Worm (Caenorhabditis elegans) whole organism, dauer: ENCODE results near the gene cpl-1.

Experiments
- unc-62 ChIP-seq: sonication (generic microtip); optimal IDR thresholded peaks from 2 replicates; lab custom pipeline; 2017; ENCODE audit warnings: missing biosample characterization, missing genetic modification reagents, missing genetic modification characterization

cpl-1 gene

DNA sequence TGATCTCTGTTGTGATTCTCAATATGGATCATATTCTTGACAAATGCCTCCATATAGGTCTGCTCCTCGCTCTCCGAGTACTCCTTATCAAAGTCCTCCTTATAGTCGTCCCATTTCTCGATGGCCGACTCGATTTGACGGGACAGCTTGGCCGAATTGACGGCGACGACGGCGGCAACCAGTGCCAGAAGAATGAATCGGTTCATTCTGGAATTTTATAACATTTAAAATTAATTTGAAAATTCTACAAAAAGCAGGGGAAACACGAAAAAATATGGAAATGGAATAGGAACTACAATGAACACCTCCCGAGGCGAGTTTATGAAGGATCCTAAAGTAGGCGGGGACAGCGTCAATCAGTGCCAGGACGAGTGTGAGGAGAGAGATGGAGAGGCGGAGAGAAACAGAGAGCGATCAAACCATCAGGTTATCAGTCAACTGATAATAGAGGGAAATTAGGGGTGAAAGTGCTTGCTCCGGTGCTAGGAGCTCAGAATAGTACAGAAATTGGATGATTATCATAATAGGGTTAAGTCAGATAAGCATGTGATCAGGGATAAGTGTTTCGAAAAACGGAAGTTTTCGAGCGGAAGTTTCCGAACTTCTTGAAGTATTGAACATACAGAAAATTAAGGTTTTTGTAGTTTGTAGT lies at the start of gene cpl-1:
TSS of gene cpl-1 (minus strand) at position 207 of the 652 bp plus-strand sequence.
- no peak for TF ChIP-seq unc-62

DNA sequence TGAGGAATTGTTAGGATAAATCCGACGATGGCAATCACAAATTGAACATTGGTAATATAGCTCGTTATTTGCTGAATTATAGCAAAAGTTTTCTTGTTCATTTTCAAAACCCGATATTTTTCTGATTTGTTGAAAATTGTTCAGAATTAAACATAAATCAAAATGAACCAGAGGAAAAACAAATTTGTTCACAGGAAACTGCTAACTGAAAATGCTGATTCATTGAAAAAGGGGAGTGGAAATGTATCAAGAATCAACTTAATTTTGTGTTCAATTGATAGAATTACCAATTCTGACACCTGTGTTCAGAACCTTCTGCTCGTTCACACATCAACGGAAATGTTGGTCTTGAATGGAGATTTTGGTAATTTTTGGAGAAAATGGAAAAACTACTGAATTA lies 48.4 kb upstream of the cpl-1 start, which contains the start of gene srw-77:
TSS of gene srw-77 (minus strand) at position 101 of the 400 bp plus-strand sequence.
- no peak for TF ChIP-seq unc-62

DNA sequence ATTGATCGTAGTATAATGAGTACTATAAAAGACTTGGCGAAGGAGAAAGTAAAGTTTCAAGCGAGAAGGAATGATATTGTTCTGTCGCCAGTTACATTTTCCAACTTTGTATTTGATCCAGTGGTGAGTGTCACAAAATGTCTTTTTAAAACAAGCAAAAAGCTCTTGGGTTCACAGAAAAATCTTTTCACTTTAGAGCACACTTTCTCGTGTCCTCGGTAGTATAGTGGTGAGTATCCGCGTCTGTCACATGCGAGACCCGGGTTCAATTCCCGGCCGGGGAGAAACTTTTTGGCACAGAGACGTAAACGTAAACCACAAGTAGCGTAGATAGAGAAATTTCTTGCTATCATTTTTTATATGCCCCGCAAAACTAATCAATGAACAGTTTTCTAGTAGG lies 45.2 kb upstream of the cpl-1 start:
- no peak for TF ChIP-seq unc-62

DNA sequence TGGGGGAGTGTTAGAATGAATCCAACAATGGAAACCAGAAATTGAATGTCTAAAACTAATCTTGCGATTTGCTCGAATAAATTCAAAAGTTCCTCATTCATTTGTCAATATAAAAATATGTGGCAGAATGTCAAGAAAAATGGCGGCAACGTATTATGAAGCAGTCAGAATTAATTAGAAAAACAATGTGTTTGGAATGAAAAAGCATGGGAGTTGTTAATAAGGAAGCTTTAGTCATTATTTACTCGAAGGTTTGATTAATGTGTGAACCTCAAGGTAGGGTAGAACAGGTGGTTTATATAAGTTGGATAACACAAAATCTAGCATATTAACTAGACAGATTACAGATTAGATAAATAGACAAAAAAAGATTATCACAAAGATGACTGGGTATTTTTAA lies 43.1 kb upstream of the cpl-1 start, which contains the start of gene srw-76:
TSS of gene srw-76 (minus strand) at position 101 of the 400 bp plus-strand sequence.
- TF ChIP-seq unc-62 = no peak

DNA sequence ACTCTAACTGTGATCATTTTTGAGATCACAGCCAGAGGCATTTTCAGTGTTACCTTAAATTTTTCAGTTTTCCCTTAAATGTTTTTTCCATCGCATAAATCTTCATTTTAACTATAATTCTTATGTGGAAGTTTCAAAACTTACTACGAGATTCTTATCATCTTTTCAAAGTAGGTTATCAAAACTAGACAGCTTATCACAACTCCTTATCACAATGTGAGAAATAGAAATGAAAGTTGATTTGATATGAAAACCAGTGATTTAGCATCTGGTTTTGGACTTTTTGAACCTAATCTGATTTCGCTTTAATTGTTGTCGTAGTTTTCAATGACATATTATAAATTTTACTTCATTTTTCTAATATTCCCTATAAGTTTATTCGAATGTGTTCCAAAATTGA lies 40.8 kb upstream of the cpl-1 start, which contains the start of gene mltn-11:
TSS of gene mltn-11 (plus strand) at position 276 of the 400 bp plus-strand sequence.
- no peak for TF ChIP-seq unc-62

DNA sequence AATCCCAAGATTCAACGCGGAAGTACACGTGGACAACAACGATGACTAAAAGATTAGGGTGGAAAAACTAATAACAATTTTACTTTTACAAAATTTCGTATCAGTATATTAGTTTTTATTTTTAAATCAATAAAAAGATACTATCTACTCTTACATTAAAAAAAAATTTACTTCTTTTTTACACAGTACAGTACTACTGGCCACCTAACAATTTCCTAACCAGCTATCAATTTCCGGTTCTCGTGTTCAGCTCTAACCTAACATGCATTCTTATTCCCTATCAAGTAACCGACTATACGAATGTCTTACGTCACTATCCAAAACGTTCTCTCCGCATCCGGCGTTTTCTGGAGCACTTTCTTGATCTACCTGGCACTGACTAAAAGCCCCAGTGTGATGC lies 34.5 kb upstream of the cpl-1 start, which contains the start of gene srd-21:
TSS of gene srd-21 (plus strand) at position 301 of the 400 bp plus-strand sequence.
- TF ChIP-seq unc-62 = no peak

DNA sequence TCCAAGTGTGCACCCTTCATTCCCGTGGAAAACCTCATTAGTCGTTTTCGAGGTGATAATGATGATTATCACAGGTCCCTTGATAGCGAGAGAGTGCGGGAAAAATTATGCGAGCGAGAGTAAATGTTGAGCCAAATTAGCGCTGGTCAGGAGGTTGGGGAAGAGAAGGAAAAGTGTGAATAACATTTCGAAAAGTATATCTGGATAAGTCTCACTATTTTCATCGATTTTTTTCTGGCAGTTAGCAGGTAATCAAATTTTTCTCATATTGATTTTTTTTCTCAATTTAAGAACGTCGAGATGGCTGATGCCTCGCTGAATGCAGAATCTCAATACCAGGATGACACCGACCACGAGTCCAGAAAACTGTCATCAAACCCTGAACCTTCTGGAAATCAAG lies 33.8 kb upstream of the cpl-1 start, which contains the start of gene W06G6.2:
TSS of gene W06G6.2 (plus strand) at position 301 of the 400 bp plus-strand sequence.
- no peak for TF ChIP-seq unc-62

DNA sequence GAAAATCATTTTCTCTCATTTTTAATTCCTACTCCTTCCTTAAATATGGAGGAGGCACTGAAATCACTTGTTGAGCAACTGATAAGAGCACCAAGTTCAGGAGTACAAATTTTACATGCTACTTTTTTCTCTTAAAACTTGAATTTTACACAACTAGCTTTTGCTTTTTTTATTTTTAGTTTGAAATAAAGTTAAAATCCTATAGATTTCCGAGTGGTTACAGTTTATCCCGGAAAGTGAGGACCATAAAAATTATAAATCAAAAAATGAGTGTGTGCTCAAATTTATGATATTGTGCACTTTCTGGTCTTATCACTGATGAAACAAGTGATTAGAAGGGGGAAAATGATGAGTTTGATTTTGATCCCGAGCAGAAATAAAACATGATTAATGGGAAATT lies 32.8 kb upstream of the cpl-1 start, which contains the start of gene oac-53:
TSS of gene oac-53 (minus strand) at position 9 of the 400 bp plus-strand sequence.
- no peak for TF ChIP-seq unc-62

DNA sequence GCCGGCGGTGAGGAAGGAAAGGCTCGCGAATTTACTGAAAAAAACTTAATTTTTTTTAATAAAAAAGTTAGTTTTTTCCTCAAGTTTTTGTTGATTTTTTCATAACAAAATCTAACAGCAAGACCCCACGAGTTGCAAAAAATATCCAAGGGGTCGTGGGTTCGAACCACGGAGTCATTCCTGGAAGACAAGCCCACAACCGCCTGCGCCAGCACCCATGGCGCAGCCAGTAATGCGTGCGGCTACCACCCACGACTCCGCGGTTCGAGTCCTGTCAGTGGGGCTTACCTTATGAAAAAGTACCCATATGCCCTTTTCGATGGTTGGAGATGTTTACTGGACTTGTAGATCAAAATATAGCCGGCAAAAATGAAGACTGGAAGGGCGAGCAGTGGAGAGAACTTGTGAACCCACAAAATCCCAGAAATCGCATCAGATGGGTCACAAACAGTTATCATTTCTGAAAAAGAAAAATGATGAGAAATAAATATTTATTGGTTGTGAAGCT lies 27.7 kb upstream of the cpl-1 start, which contains the start of gene Y70C5A.2:
TSS of gene Y70C5A.2 (minus strand) at position 458 of the 508 bp plus-strand sequence.
- no peak for TF ChIP-seq unc-62

DNA sequence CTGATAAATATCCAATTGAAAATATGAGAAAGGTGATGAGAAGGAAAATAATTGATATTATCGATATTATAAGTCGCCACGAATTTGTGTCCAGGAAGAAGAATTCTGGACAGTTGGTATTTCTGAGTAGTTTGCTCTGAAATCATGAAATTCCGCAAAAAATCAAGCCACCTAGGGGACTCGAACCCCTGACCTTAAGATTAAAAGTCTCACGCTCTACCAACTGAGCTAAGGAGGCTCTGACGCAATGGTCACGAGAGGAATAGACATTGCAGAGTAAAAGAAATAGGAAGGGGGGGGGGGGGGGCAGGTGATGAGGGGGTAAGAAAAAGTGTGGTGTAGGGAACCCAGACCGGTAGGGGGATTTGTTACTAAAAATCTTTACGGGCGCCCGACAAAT lies 26.7 kb upstream of the cpl-1 start:
- no peak for TF ChIP-seq unc-62

DNA sequence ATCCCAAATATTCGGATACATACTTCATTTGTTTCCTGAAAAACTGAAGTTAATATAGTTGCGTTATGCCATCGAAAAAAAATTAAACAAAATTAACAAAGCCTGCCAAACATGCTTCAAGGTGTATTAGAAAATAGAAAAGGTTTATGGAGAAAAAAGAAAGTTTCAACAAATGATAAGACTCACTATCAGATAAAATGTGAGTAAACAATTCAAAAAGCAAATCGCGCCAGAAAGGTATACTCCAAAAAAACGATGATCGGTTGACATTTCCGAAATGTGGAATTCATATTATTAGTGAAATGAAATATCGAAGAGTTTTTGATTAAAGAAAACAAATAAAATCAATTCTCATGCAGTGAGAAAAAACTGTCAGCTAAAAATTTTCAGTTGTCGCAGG lies 25.7 kb upstream of the cpl-1 start, which contains the start of gene Y70C5A.3:
TSS of gene Y70C5A.3 (minus strand) at position 50 of the 400 bp plus-strand sequence.
- no peak for TF ChIP-seq unc-62

DNA sequence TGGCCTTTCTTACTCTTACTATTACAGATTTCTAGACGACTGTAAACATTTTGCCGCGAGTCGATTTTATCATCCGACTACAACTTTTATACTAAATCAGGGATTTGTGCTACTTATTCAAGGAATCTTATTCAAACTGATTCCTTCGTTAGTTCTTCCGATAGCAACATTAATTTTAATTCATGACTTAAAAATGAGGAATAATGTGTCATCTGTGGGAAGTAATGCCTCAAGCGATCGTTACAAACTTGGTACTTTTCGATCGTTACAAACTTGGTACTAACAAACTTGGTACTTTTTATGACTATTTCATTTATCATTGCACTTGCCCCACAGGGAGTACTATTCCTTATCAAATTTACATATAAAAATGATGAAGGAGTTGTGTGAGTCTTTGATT lies 22.3 kb upstream of the cpl-1 start, which contains the start of gene Y70C5A.4:
TSS of gene Y70C5A.4 (plus strand) at position 301 of the 400 bp plus-strand sequence.
- no peak for TF ChIP-seq unc-62

DNA sequence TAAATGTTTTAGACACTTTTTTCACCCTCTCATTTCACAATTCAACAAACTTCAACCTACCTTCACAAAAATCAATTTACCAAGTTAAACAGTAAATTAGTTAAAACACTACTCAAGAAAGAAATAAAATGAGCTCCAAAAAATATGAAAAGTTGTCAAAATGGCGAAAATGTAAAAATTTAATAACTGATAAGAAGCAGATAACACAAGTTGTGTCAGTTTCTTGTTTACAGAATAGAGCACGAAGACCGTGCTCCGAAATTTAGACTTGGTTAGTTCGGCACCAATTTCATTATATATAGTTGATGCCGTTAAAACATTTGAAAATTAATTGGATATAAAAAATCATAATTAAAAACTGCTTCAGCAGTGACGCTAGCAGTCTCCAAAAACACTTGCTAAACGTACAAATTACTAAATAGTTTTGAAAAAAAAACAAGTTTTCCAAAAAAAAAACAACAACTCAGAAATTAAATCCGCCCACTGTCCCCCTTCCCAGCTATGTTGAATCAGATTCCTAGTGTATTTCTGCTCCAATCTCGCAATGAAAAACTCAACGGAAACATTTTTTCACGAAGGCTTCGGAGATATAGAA lies 15.7 kb upstream of the cpl-1 start, which contains the start of gene srw-54:
TSS of gene srw-54 (plus strand) at position 545 of the 595 bp plus-strand sequence.
- TF ChIP-seq unc-62 = no peak

DNA sequence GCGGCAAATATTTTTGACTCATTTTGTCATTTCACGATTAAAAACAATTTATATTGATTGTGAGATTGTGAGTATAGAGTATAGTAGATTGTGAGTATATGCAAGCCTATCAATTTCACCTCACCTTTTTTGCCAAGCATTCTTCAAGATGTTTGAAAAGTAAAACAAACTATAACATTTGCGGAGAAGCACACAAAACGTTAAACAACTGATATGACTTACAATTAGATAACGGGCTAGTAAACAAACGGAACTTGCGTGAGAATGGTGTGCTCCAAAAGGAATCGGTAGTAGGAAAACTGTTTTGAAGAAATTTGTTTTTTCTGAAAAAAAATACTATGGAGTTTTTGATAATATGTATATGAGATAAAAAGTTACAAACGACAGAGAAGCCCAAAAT lies 14.9 kb upstream of the cpl-1 start:
- no peak for TF ChIP-seq unc-62

DNA sequence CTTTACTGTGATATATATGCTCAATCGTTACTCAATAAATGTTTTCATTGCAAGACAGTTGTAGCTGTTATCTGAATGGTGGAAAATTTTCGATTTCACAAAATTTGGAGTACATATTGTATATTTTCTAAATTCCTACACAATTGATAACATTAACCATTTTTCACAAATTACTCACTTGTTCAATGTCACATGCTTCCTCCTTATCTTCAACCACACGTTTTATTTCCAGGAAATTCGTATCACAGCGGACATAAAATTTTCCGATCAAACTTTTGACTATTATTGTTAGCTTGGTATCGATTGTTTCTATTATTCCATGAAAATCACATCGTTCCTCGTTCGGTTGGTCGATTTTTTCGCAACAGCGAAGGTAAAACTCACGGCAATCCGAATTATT lies 13.3 kb upstream of the cpl-1 start:
- no peak for TF ChIP-seq unc-62

DNA sequence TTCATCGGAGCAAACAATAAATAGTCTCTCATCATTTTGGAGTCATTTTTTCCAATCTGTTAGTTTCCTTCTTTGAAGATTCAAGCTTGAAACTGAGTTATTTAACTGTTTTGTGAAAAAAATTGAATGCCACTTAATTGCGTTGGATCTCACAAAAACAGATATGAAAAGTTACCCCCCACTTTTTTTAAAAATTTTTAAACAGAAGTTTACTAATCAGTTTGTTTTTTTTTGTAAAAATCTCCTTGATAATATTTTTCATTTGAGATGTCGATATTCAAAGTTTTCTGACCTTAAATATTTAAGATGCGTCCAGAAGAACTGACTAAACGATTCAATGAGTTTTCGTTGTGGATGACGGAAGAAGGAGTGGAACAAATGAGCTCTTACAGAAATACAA lies 11.2 kb upstream of the cpl-1 start, which contains the start of gene Y32B12C.1:
TSS of gene Y32B12C.1 (plus strand) at position 301 of the 400 bp plus-strand sequence.
- no peak for TF ChIP-seq unc-62

DNA sequence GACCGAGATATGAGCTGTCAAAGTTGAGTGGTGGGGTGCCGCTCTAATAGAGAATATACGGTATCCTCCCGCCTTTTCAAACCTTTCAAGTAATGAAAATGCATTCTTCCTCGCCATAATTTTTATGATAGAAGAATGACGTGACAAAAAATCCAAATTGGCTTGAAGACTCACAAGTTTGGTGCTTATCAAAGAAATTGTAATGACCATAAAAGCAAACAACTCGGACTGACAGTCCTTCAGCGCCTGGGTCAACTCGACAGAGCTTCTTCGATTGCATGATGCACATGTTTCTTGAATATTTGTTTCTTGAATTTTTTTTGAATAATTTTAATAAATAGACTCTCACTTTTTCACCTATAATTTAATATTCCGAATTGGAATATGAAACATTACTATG lies 10.3 kb upstream of the cpl-1 start:
- no peak for TF ChIP-seq unc-62
